Fruit fly (Drosophila melanogaster): Measurements from ENCODE around the gene CG11307.

Gene CG11307

DNA sequence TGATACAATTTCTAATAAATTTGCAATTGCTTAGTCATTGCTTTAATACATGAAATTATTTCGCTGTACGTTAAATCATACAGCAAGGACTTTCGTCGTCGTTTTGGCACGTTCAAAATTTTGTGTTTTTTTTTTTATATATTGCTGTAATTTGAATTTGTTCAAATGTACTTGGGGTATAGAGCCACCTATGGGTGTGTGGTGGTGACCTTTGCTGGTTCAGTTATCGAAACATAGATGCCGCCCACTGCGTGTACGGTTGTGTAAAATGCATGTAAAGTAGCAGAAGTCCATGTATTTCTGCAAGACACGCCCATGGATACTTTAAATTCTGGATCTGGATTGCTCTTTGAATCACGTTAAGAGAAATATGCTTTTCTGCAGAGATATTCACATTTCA is 13.2 kb upstream of the CG11307 start (continued):
- TF ChIP-seq lz (GFP tag; optimal IDR thresholded peaks at IDR 0.05) (peak; percentile 36), CG3032 (tag; optimal IDR thresholded peaks at IDR 0.05) (no peak), CG6808 (GFP tag; optimal IDR thresholded peaks at IDR 0.05) (no peak), CG8119 (GFP tag; IDR thresholded peaks at IDR 0.05) (no peak), Hr39 (GFP tag; optimal IDR thresholded peaks at IDR 0.05) (peak; percentile 69), Smox (GFP tag; optimal IDR thresholded peaks at IDR 0.05) (peak; percentile 6)

dm6 chr3L:21610535-21610934 is 6.9 kb upstream of the CG11307 start:
- TF ChIP-seq CG6808 (GFP tag; optimal IDR thresholded peaks at IDR 0.05) (no peak), spab (GFP tag; optimal IDR thresholded peaks at IDR 0.05) (no peak), CG15336 (GFP tag; IDR thresholded peaks at IDR 0.05) (no peak), CG3032 (tag; optimal IDR thresholded peaks at IDR 0.05) (no peak), CG11902 (GFP tag; optimal IDR thresholded peaks at IDR 0.05) (no peak), CG8119 (GFP tag; IDR thresholded peaks at IDR 0.05) (no peak), Hr38 (GFP tag; optimal IDR thresholded peaks at IDR 0.05) (no peak), Sox14 (GFP tag; optimal IDR thresholded peaks at IDR 0.05) (no peak), Gug (GFP tag; IDR thresholded peaks at IDR 0.05) (no peak), Eip78C (GFP tag) (no peak), CG4318 (GFP tag; optimal IDR thresholded peaks at IDR 0.05) (no peak), Met (GFP tag; optimal IDR thresholded peaks at IDR 0.05) (no peak), dac (GFP tag; optimal IDR thresholded peaks at IDR 0.05) (no peak), acj6 (GFP tag; optimal IDR thresholded peaks at IDR 0.05) (no peak)

- TF ChIP-seq CG8319 (GFP tag; optimal IDR thresholded peaks at IDR 0.05) (no peak), Eip78C (GFP tag) (peak; percentile 35)
These were observed 8.1 kb downstream of the CG11307 start, which contains the start of the genes CG7166 and Alg11 for dm6 chr3L:21625547-21625946. Gene CG7166, minus strand, starts transcription at chr3L:21625647. Gene Alg11, plus strand, starts transcription at chr3L:21625806.

DNA sequence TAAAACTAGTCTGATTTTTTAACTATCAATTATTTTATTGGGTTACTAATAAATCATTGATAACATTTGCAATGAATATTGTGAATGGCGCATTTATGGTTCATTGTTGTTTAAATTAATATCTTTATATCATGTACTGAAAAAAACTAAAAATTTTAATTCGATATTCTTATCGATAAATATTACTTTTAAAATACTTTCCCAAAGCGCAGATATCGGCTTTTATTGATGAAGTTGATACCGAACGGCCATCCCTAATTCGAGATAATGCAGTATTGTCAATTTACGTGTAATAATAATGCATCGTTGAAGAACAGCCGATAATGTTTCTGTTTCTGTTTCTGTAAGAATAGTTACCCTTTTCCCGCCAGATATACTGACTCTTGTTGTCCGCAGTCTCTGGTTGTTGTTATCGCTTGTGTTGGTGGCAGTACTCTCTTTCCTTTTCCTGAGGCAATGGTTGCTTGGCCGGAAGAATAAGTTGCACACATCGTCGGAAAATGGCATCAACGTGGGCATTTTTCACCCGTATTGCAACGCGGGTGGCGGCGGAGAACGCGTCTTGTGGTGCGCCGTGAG is 8.7 kb downstream of the CG11307 start:
- TF ChIP-seq Sox15 (GFP tag; optimal IDR thresholded peaks at IDR 0.05) (no peak), Eip78C (GFP tag) (peak; percentile 55), achi (GFP tag; optimal IDR thresholded peaks at IDR 0.05) (no peak), CG7368 (GFP tag; optimal IDR thresholded peaks at IDR 0.05) (no peak), esn (GFP tag; optimal IDR thresholded peaks at IDR 0.05) (peak; percentile 38), CG9139 (GFP tag; optimal IDR thresholded peaks at IDR 0.05) (no peak), CG1621 (tag; optimal IDR thresholded peaks at IDR 0.05) (no peak), fkh (GFP tag; optimal IDR thresholded peaks at IDR 0.05) (no peak)

DNA sequence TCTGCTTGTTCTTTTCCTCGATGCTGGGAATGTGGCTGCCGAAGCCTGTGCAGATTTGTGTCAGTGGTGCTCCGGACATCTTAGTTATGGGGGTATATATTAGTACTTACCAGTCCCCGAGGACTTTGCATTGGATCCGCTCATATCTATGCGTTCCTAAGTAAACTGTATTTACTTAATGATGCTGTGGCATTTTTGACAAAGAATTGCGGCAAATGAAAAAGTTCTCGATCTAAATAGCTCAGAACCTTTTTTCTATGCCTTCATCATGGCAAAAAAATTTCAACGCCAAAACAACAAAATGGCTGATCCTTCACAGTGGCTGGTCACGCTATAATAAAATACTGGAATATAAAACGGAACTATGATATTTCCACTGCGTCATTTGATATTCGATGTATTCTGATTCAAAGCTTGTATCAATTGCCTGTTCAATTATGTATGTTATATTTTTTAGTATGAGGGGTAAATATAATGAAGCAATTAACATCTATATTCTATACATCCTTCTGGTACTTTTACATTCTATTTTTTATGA is 16.8 kb downstream of the CG11307 start, which contains the start of gene MED1:
Gene MED1, minus strand, starts transcription at position 295 of the 538 bp plus-strand sequence.
- TF ChIP-seq eg (GFP tag; IDR thresholded peaks at IDR 0.05): peak; percentile 15; the same call in 1 of the 3 replicates
- TF ChIP-seq Sox102F (GFP tag; optimal IDR thresholded peaks at IDR 0.05): no peak
- TF ChIP-seq Ets21C (GFP tag; optimal IDR thresholded peaks at IDR 0.05): peak; percentile 5
- no peak for TF ChIP-seq CG4318 (GFP tag; optimal IDR thresholded peaks at IDR 0.05)
- no peak for TF ChIP-seq CG34406 (GFP tag; optimal IDR thresholded peaks at IDR 0.05)
- peak; percentile 43 for TF ChIP-seq CG31627 (GFP tag; optimal IDR thresholded peaks at IDR 0.05)

dm6 chr3L:21635208-21635607 is 17.8 kb downstream of the CG11307 start, which contains the start of gene ORMDL:
Gene ORMDL, plus strand, starts transcription at chr3L:21635305.
- TF ChIP-seq svp (GFP tag) (peak; percentile 66), CG6163 (GFP tag; IDR thresholded peaks at IDR 0.05) (no peak)
